Worm (Caenorhabditis elegans) whole organism, young adult: ENCODE data around the gene abi-1.

Experiments used
- B0035.1 ChIP-seq: sonication (generic microtip); optimal IDR thresholded peaks from 2 replicates; lab custom pipeline; 2016; ENCODE audit warnings: missing genetic modification characterization, mild to moderate bottlenecking, missing compliant biosample characterization, missing genotype, missing genetic modification reagents
- C17E4.6 ChIP-seq: fragments of 200-800 bp; sonication (Bioruptor generic); IDR thresholded peaks from 2 replicates; pipeline ENCODE4 v1.3.6; 2022; ENCODE audit warnings: missing genetic modification reagents, missing genetic modification characterization, missing compliant biosample characterization
- F23B12.7 ChIP-seq: sonication (generic microtip); optimal IDR thresholded peaks from 2 replicates; lab custom pipeline; 2017; ENCODE audit warnings: missing genetic modification characterization, mild to moderate bottlenecking, missing compliant biosample characterization, antibody characterized with exemption, moderate library complexity; ENCODE audit not compliant: insufficient read depth
- F33H1.4 ChIP-seq: fragments of 200-800 bp; sonication (Bioruptor generic); IDR thresholded peaks from 2 replicates; pipeline ENCODE4 v1.3.6; 2022; ENCODE audit warnings: missing genetic modification reagents, missing genetic modification characterization, missing compliant biosample characterization
- F52B5.7 ChIP-seq: sonication (generic microtip); optimal IDR thresholded peaks from 2 replicates; lab custom pipeline; 2016; ENCODE audit warnings: mild to moderate bottlenecking, missing genetic modification characterization, missing compliant biosample characterization
- K12H6.12 ChIP-seq: fragments of 200-800 bp; sonication (Bioruptor generic); optimal IDR thresholded peaks from 2 replicates; lab custom pipeline; 2018; ENCODE audit warnings: mild to moderate bottlenecking, missing genetic modification characterization, missing compliant biosample characterization
- Y56A3A.18 ChIP-seq: fragments of 200-800 bp; sonication (Bioruptor generic); IDR thresholded peaks from 2 replicates; pipeline ENCODE4 v1.3.6; 2022; ENCODE audit warnings: missing genetic modification reagents, missing genetic modification characterization, missing compliant biosample characterization
- Y79H2A.3 ChIP-seq: fragments of 200-800 bp; sonication (Bioruptor generic); conservative IDR thresholded peaks from 2 replicates; pipeline ENCODE4 v1.3.6; 2022; ENCODE audit warnings: missing genetic modification reagents, missing genetic modification characterization, missing compliant biosample characterization
- ama-1 ChIP-seq, 3 experiments: fragments of 150-350 bp in 1 of 3; sonication (generic microtip) in 2 of 3; optimal IDR thresholded peaks; 2 replicates each; lab custom pipeline; 2014 to 2018; ENCODE audit warnings: missing biosample characterization in 2 of 3, missing genetic modification characterization in 2 of 3, missing genetic modification reagents in 2 of 3
- attf-3 ChIP-seq: fragments of 200-800 bp; sonication (Bioruptor generic); conservative IDR thresholded peaks from 2 replicates; pipeline ENCODE4 v1.3.6; 2022; ENCODE audit warnings: missing genetic modification reagents, missing genetic modification characterization, missing compliant biosample characterization
- bed-1 ChIP-seq: fragments of 200-800 bp; sonication (Bioruptor generic); IDR thresholded peaks from 2 replicates; pipeline ENCODE4 v1.3.6; 2022; ENCODE audit warnings: missing genetic modification reagents, missing genetic modification characterization, missing compliant biosample characterization
- bed-2 ChIP-seq: fragments of 200-800 bp; sonication (Bioruptor generic); IDR thresholded peaks from 2 replicates; pipeline ENCODE4 v1.3.6; 2022; ENCODE audit warnings: missing genetic modification reagents, missing genetic modification characterization, missing compliant biosample characterization
- cebp-2 ChIP-seq: fragments of 200-800 bp; sonication (Bioruptor generic); IDR thresholded peaks from 2 replicates; pipeline ENCODE4 v1.3.6; 2022; ENCODE audit warnings: missing genetic modification characterization, missing compliant biosample characterization
- ceh-27 ChIP-seq: fragments of 200-800 bp; sonication (Bioruptor generic); optimal IDR thresholded peaks from 2 replicates; lab custom pipeline; 2018; ENCODE audit warnings: mild to moderate bottlenecking, missing genetic modification characterization, moderate library complexity, missing compliant biosample characterization
- ceh-58 ChIP-seq: fragments of 200-800 bp; sonication (Bioruptor generic); IDR thresholded peaks from 2 replicates; pipeline ENCODE4 v1.3.6; 2022; ENCODE audit warnings: missing genetic modification characterization, missing compliant biosample characterization
- die-1 ChIP-seq: sonication (generic microtip); optimal IDR thresholded peaks from 2 replicates; lab custom pipeline; 2016; ENCODE audit warnings: missing genotype, mild to moderate bottlenecking, missing genetic modification characterization, missing compliant biosample characterization
- dpl-1 ChIP-seq: fragments of 150-350 bp; optimal IDR thresholded peaks from 2 replicates; lab custom pipeline; 2014; ENCODE audit warnings: missing biosample characterization, missing genetic modification reagents, missing genetic modification characterization
- egl-44 ChIP-seq: fragments of 200-800 bp; sonication (Bioruptor generic); IDR thresholded peaks from 2 replicates; pipeline ENCODE4 v1.3.6; 2022; ENCODE audit warnings: missing genetic modification reagents, missing genetic modification characterization, missing compliant biosample characterization
- ekl-4 ChIP-seq: fragments of 200-800 bp; sonication (Bioruptor generic); IDR thresholded peaks from 2 replicates; pipeline ENCODE4 v1.3.6; 2022; ENCODE audit warnings: missing genetic modification reagents, missing genetic modification characterization, missing compliant biosample characterization
- gei-17 ChIP-seq: fragments of 200-800 bp; sonication (Bioruptor generic); optimal IDR thresholded peaks from 2 replicates; lab custom pipeline; 2018; ENCODE audit warnings: mild to moderate bottlenecking, missing genetic modification characterization, missing compliant biosample characterization
- hsf-1 ChIP-seq: fragments of 200-800 bp; sonication (Bioruptor generic); IDR thresholded peaks from 2 replicates; pipeline ENCODE4 v1.3.6; 2022; ENCODE audit warnings: missing genetic modification reagents, missing genetic modification characterization, missing compliant biosample characterization
- let-526 ChIP-seq: fragments of 200-800 bp; sonication (Bioruptor generic); IDR thresholded peaks from 2 replicates; pipeline ENCODE4 v1.3.6; 2022; ENCODE audit warnings: missing genetic modification reagents, missing genetic modification characterization, missing compliant biosample characterization
- let-607 ChIP-seq, 2 experiments: fragments of 200-800 bp in 1 of 2; sonication (Bioruptor generic) in 1 of 2; sonication (generic microtip) in 1 of 2; optimal IDR thresholded peaks; 2 replicates each; lab custom pipeline; 2016 to 2018; ENCODE audit warnings: mild to moderate bottlenecking in 2 of 2, missing compliant biosample characterization in 2 of 2, missing genetic modification characterization in 2 of 2, moderate library complexity in 2 of 2, missing genotype in 1 of 2
- lsy-27 ChIP-seq: sonication (generic microtip); optimal IDR thresholded peaks from 2 replicates; lab custom pipeline; 2017; ENCODE audit warnings: missing genetic modification characterization, mild to moderate bottlenecking, missing compliant biosample characterization, antibody characterized with exemption, missing genotype, borderline replicate concordance; ENCODE audit not compliant: insufficient read depth
- madf-10 ChIP-seq: sonication (generic microtip); optimal IDR thresholded peaks from 2 replicates; lab custom pipeline; 2016; ENCODE audit warnings: mild to moderate bottlenecking, missing genetic modification characterization, missing compliant biosample characterization
- madf-6 ChIP-seq: fragments of 200-800 bp; sonication (Bioruptor generic); IDR thresholded peaks from 2 replicates; pipeline ENCODE4 v1.3.6; 2022; ENCODE audit warnings: missing genetic modification reagents, missing genetic modification characterization, missing compliant biosample characterization
- mel-28 ChIP-seq: sonication (generic microtip); optimal IDR thresholded peaks from 2 replicates; lab custom pipeline; 2016; ENCODE audit warnings: borderline replicate concordance, mild to moderate bottlenecking, missing genetic modification characterization, missing compliant biosample characterization
- mes-4 ChIP-seq: sonication (generic microtip); optimal IDR thresholded peaks from 2 replicates; lab custom pipeline; 2016; ENCODE audit warnings: missing genotype, missing genetic modification characterization, missing compliant biosample characterization
- nfya-1 ChIP-seq: sonication (generic microtip); optimal IDR thresholded peaks from 2 replicates; lab custom pipeline; 2017; ENCODE audit warnings: antibody characterized with exemption, missing compliant biosample characterization, missing genetic modification characterization, borderline replicate concordance; ENCODE audit not compliant: insufficient read depth
- nhr-179 ChIP-seq: sonication (generic microtip); optimal IDR thresholded peaks from 2 replicates; lab custom pipeline; 2016; ENCODE audit warnings: mild to moderate bottlenecking, missing genetic modification characterization, missing compliant biosample characterization
- pha-4 ChIP-seq: fragments of 150-350 bp; sonication (generic microtip); optimal IDR thresholded peaks from 2 replicates; lab custom pipeline; 2014; ENCODE audit warnings: missing biosample characterization, missing genetic modification reagents, missing genetic modification characterization
- rcor-1 ChIP-seq: fragments of 200-800 bp; sonication (Bioruptor generic); IDR thresholded peaks from 2 replicates; pipeline ENCODE4 v1.3.6; 2022; ENCODE audit warnings: missing genetic modification reagents, missing genetic modification characterization, missing compliant biosample characterization
- rec-8 ChIP-seq, 2 experiments: sonication (generic microtip); optimal IDR thresholded peaks; 2 replicates each; lab custom pipeline; 2016; ENCODE audit warnings: mild to moderate bottlenecking in 2 of 2, missing genetic modification characterization in 2 of 2, missing genetic modification reagents in 2 of 2, missing genotype in 2 of 2, missing biosample characterization in 1 of 2, missing compliant biosample characterization in 1 of 2, moderate library complexity in 1 of 2
- repo-1 ChIP-seq: sonication (generic microtip); optimal IDR thresholded peaks from 2 replicates; lab custom pipeline; 2017; ENCODE audit warnings: mild to moderate bottlenecking, missing genetic modification characterization, missing compliant biosample characterization
- rpc-1 ChIP-seq, 2 experiments: fragments of 150-350 bp in 1 of 2; sonication (generic microtip) in 1 of 2; optimal IDR thresholded peaks; 2 replicates each; lab custom pipeline; 2014 to 2018; ENCODE audit warnings: missing biosample characterization in 1 of 2, missing genetic modification characterization in 1 of 2, missing genetic modification reagents in 1 of 2, missing genotype in 1 of 2
- snpc-1.1 ChIP-seq: sonication (generic microtip); optimal IDR thresholded peaks from 2 replicates; lab custom pipeline; 2017; ENCODE audit warnings: missing genetic modification characterization, mild to moderate bottlenecking, missing compliant biosample characterization, antibody characterized with exemption, moderate library complexity, missing genotype, missing genetic modification reagents; ENCODE audit not compliant: insufficient read depth
- snpc-1.3 ChIP-seq: sonication (generic microtip); optimal IDR thresholded peaks from 2 replicates; lab custom pipeline; 2017; ENCODE audit warnings: missing genetic modification characterization, mild to moderate bottlenecking, missing compliant biosample characterization, antibody characterized with exemption, moderate library complexity, missing genotype, missing genetic modification reagents; ENCODE audit not compliant: insufficient read depth
- somi-1 ChIP-seq: fragments of 200-800 bp; sonication (Bioruptor generic); optimal IDR thresholded peaks from 2 replicates; lab custom pipeline; 2018; ENCODE audit warnings: mild to moderate bottlenecking, missing genetic modification characterization, missing compliant biosample characterization
- tbp1 ChIP-seq: fragments of 200-800 bp; sonication (Bioruptor generic); optimal IDR thresholded peaks from 2 replicates; lab custom pipeline; 2018; ENCODE audit warnings: mild to moderate bottlenecking, missing genetic modification characterization, missing compliant biosample characterization
- unc-130 ChIP-seq: sonication (generic microtip); optimal IDR thresholded peaks from 2 replicates; lab custom pipeline; 2016; ENCODE audit warnings: missing genetic modification reagents, missing genetic modification characterization, missing compliant biosample characterization
- unc-62 ChIP-seq: fragments of 150-350 bp; optimal IDR thresholded peaks from 2 replicates; lab custom pipeline; 2014; ENCODE audit warnings: missing biosample characterization, missing genetic modification reagents, missing genetic modification characterization
- zim-3 ChIP-seq: sonication (generic microtip); optimal IDR thresholded peaks from 2 replicates; lab custom pipeline; 2017; ENCODE audit warnings: mild to moderate bottlenecking, missing genetic modification characterization, moderate library complexity, missing compliant biosample characterization
- ztf-25 ChIP-seq: fragments of 200-800 bp; sonication (Bioruptor generic); IDR thresholded peaks from 2 replicates; pipeline ENCODE4 v1.3.6; 2022; ENCODE audit warnings: missing genetic modification reagents, missing genetic modification characterization, missing compliant biosample characterization

abi-1 gene

DNA sequence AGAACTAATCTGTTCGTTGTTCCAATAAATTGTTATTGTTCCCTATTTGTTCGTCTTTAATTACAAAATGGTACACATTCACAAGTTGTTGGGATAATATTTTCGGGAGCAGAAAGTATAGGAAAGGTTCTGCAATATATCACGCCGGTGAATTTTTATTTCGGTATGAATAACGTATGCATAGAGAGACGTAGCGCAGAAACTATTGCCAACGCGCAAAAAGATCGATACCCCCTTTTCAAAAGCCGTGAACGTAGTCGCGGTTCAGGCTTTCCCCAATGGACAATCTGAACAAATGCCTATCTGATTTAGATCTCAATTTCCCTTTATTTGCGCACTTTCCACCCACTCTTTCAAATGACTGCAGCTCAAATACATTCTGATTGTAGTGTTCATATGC, 12.4 kb downstream of the abi-1 start, which contains the start of gene pst-2 (continued):
- peak; percentile 45; the same call in 1 of the 2 replicates for TF ChIP-seq rcor-1 (GFP tag; lab: Robert Waterston, UW)
- TF ChIP-seq madf-6 (GFP tag; lab: Robert Waterston, UW) = peak; percentile 66; the same call in 1 of the 2 replicates
- TF ChIP-seq F33H1.4 (GFP tag; lab: Robert Waterston, UW) = peak; percentile 22; the same call in 1 of the 2 replicates
- TF ChIP-seq ceh-58 = peak; percentile 67; the same call in 1 of the 2 replicates
- peak; percentile 64; the same call in 1 of the 2 replicates for TF ChIP-seq hsf-1 (GFP tag; lab: Robert Waterston, UW)
- TF ChIP-seq snpc-1.3 (tag; lab: Kevin White, UChicago) = no peak
- TF ChIP-seq Y56A3A.18 (GFP tag; lab: Robert Waterston, UW) = no peak; the same call in 1 of the 2 replicates
- 0 out of 2 replicates have a peak, but pooled peaks have one; percentile 13 for TF ChIP-seq egl-44 (GFP tag; lab: Robert Waterston, UW)
- no peak for TF ChIP-seq ama-1 (optimal IDR thresholded peaks at IDR 0.05; lab: Kevin White, UChicago)
- TF ChIP-seq ama-1 (GFP tag; optimal IDR thresholded peaks at IDR 0.05; lab: Kevin White, UChicago) = peak in 1 of 2 experiments; percentile 37

- TF ChIP-seq unc-62 (GFP tag; lab: Kevin White, UChicago) = peak; percentile 4
- TF ChIP-seq dpl-1 (GFP tag; lab: Kevin White, UChicago) = peak; percentile 92
- peak; percentile 78 for TF ChIP-seq snpc-1.1 (tag; lab: Kevin White, UChicago)
- TF ChIP-seq B0035.1 (tag; lab: Kevin White, UChicago) = peak; percentile 43
- TF ChIP-seq mel-28 (tag; lab: Kevin White, UChicago) = no peak
- TF ChIP-seq rcor-1 (GFP tag; lab: Robert Waterston, UW) = peak; percentile 96
- TF ChIP-seq let-607 (tag; optimal IDR thresholded peaks at IDR 0.05; lab: Kevin White, UChicago) = peak; percentile 75 to 89
- TF ChIP-seq somi-1 (GFP tag; lab: Kevin White, UChicago) = peak; percentile 85
- TF ChIP-seq ceh-27 (GFP tag; lab: Kevin White, UChicago) = peak; percentile 94
- peak; percentile 66 for TF ChIP-seq F52B5.7 (tag; lab: Kevin White, UChicago)
- TF ChIP-seq ama-1 (optimal IDR thresholded peaks at IDR 0.05; lab: Kevin White, UChicago) = peak; percentile 7
- TF ChIP-seq ama-1 (GFP tag; optimal IDR thresholded peaks at IDR 0.05; lab: Kevin White, UChicago) = no peak
- peak; percentile 88 for TF ChIP-seq madf-10 (tag; lab: Kevin White, UChicago)
- TF ChIP-seq mes-4 = no peak
- no peak for TF ChIP-seq nhr-179
- TF ChIP-seq Y79H2A.3 (GFP tag; lab: Robert Waterston, UW) = peak; percentile 69
- TF ChIP-seq bed-2 (GFP tag; lab: Robert Waterston, UW) = no peak
- TF ChIP-seq lsy-27 = peak; percentile 19
- peak; percentile 70 for TF ChIP-seq unc-130 (GFP tag; lab: Kevin White, UChicago)
- peak; percentile 96 for TF ChIP-seq let-526 (GFP tag; lab: Robert Waterston, UW)
- TF ChIP-seq egl-44 (GFP tag; lab: Robert Waterston, UW) = no peak
- TF ChIP-seq ztf-25 (GFP tag; lab: Robert Waterston, UW) = no peak
- peak; percentile 94 for TF ChIP-seq C17E4.6 (GFP tag; lab: Robert Waterston, UW)
- peak; percentile 36 for TF ChIP-seq zim-3 (tag; lab: Kevin White, UChicago)
- no peak for TF ChIP-seq bed-1 (GFP tag; lab: Robert Waterston, UW)
- TF ChIP-seq ekl-4 = peak; percentile 96
- TF ChIP-seq repo-1 (tag; lab: Kevin White, UChicago) = peak; percentile 90
- no peak for TF ChIP-seq nfya-1 (tag; lab: Kevin White, UChicago)
- TF ChIP-seq rec-8 (tag; optimal IDR thresholded peaks at IDR 0.05; lab: Kevin White, UChicago) = no peak
- TF ChIP-seq attf-3 (GFP tag; lab: Robert Waterston, UW) = peak; percentile 82
- TF ChIP-seq die-1 (tag; lab: Kevin White, UChicago) = no peak
- TF ChIP-seq pha-4 (tag; lab: Kevin White, UChicago) = peak; percentile 99
- TF ChIP-seq tbp1 (GFP tag; lab: Kevin White, UChicago) = peak; percentile 78
- TF ChIP-seq rpc-1 (optimal IDR thresholded peaks at IDR 0.05; lab: Kevin White, UChicago) = peak; percentile 17
- peak; percentile 0 for TF ChIP-seq rpc-1 (tag; optimal IDR thresholded peaks at IDR 0.05; lab: Kevin White, UChicago)
- TF ChIP-seq F23B12.7 (tag; lab: Kevin White, UChicago) = peak; percentile 98
- TF ChIP-seq K12H6.12 (tag; lab: Kevin White, UChicago) = peak; percentile 91
- TF ChIP-seq cebp-2 (GFP tag; lab: Robert Waterston, UW) = no peak
- peak; percentile 79 for TF ChIP-seq gei-17
These were observed 13.6 kb downstream of the abi-1 start, which contains the start of the genes ska-3 and rps-12 for ce11 chrIII:5678935-5679334. Gene ska-3 (minus strand): TSS chrIII:5679005. Gene rps-12 (plus strand): TSS chrIII:5679298.
